Fruit fly (Drosophila melanogaster) whole organism, embryonic: ENCODE results near the gene CG5910.
A peak's percentile ranks its signal among the peaks of the same experiment; 100 is the strongest.

Experiments
- BEAF-32 ChIP-seq: fragments of 200-800 bp; sonication (Bioruptor generic); optimal IDR thresholded peaks from 3 replicates; lab custom pipeline; 2017; ENCODE audit warnings: missing biosample characterization, missing genetic modification characterization, mild to moderate bottlenecking, moderate library complexity, missing genetic modification reagents
- CG10209 ChIP-seq: fragments of 200-800 bp; sonication (Bioruptor generic); optimal IDR thresholded peaks from 3 replicates; lab custom pipeline; 2017; ENCODE audit warnings: missing biosample characterization, mild to moderate bottlenecking, missing genetic modification characterization, missing genetic modification reagents
- CG11398 ChIP-seq: fragments of 200-800 bp; sonication (Bioruptor generic); optimal IDR thresholded peaks from 2 replicates; lab custom pipeline; 2016; ENCODE audit warnings: missing biosample characterization, missing genetic modification characterization
- CG11504 ChIP-seq: fragments of 200-800 bp; sonication (Bioruptor generic); optimal IDR thresholded peaks from 3 replicates; lab custom pipeline; 2019; ENCODE audit warnings: missing biosample characterization, mild to moderate bottlenecking, missing genetic modification characterization, moderate library complexity
- CG13296 ChIP-seq: fragments of 200-800 bp; sonication (Bioruptor generic); optimal IDR thresholded peaks from 3 replicates; lab custom pipeline; 2018; ENCODE audit warnings: missing biosample characterization, mild to moderate bottlenecking, missing genetic modification characterization
- CG13894 ChIP-seq: fragments of 200-800 bp; sonication (Bioruptor generic); optimal IDR thresholded peaks from 3 replicates; lab custom pipeline; 2018; ENCODE audit warnings: missing biosample characterization, mild to moderate bottlenecking, missing genetic modification characterization, moderate library complexity
- CG14050 ChIP-seq: fragments of 200-800 bp; sonication (Bioruptor generic); IDR thresholded peaks from 3 replicates; pipeline ENCODE4 v1.3.6; 2022; ENCODE audit warnings: missing biosample characterization, missing genetic modification characterization
- CG1602 ChIP-seq: fragments of 200-800 bp; sonication (Bioruptor generic); optimal IDR thresholded peaks from 3 replicates; lab custom pipeline; 2016; ENCODE audit warnings: missing biosample characterization, missing genetic modification characterization
- CG17359 ChIP-seq: fragments of 200-800 bp; sonication (Bioruptor generic); optimal IDR thresholded peaks from 3 replicates; lab custom pipeline; 2018; ENCODE audit warnings: missing biosample characterization, mild to moderate bottlenecking, missing genetic modification characterization, moderate library complexity
- CG30431 ChIP-seq: fragments of 200-800 bp; sonication (Bioruptor generic); optimal IDR thresholded peaks from 2 replicates; lab custom pipeline; 2017; ENCODE audit warnings: missing biosample characterization, missing genetic modification characterization
- CG31224 ChIP-seq: fragments of 200-800 bp; sonication (Bioruptor generic); IDR thresholded peaks from 2 replicates; pipeline ENCODE4 v1.3.6; 2022; ENCODE audit warnings: missing biosample characterization, missing genetic modification characterization
- CG3407 ChIP-seq: fragments of 200-800 bp; sonication (Bioruptor generic); optimal IDR thresholded peaks from 2 replicates; lab custom pipeline; 2018; ENCODE audit warnings: missing biosample characterization, mild to moderate bottlenecking, missing genetic modification characterization
- CG34224 ChIP-seq: fragments of 200-800 bp; sonication (Bioruptor generic); IDR thresholded peaks from 3 replicates; pipeline ENCODE4 v1.3.6; 2022; ENCODE audit warnings: missing biosample characterization, missing genetic modification characterization; ENCODE audit not compliant: partially characterized antibody
- CG3838 ChIP-seq: fragments of 200-800 bp; sonication (Bioruptor generic); optimal IDR thresholded peaks from 3 replicates; lab custom pipeline; 2016; ENCODE audit warnings: missing biosample characterization, missing genetic modification characterization
- CG4328 ChIP-seq: fragments of 200-800 bp; sonication (Bioruptor generic); optimal IDR thresholded peaks from 3 replicates; lab custom pipeline; 2017; ENCODE audit warnings: missing biosample characterization, missing genetic modification reagents, missing genetic modification characterization
- CG6272 ChIP-seq: fragments of 200-800 bp; sonication (Bioruptor generic); IDR thresholded peaks from 2 replicates; pipeline ENCODE4 v1.3.6; 2022; ENCODE audit warnings: missing biosample characterization, missing genetic modification characterization
- CG6765 ChIP-seq: fragments of 200-800 bp; sonication (Bioruptor generic); optimal IDR thresholded peaks from 3 replicates; lab custom pipeline; 2017; ENCODE audit warnings: missing biosample characterization, mild to moderate bottlenecking, missing genetic modification characterization
- CG6813 ChIP-seq: fragments of 200-800 bp; sonication (Bioruptor generic); optimal IDR thresholded peaks from 2 replicates; lab custom pipeline; 2017; ENCODE audit warnings: missing biosample characterization, missing genetic modification characterization, mild to moderate bottlenecking, moderate library complexity, missing genetic modification reagents
- CG7987 ChIP-seq: fragments of 200-800 bp; sonication (Bioruptor generic); optimal IDR thresholded peaks from 2 replicates; lab custom pipeline; 2018; ENCODE audit warnings: missing biosample characterization, mild to moderate bottlenecking, missing genetic modification characterization, moderate library complexity
- D19B ChIP-seq: fragments of 200-800 bp; sonication (Bioruptor generic); optimal IDR thresholded peaks from 2 replicates; lab custom pipeline; 2017; ENCODE audit warnings: missing biosample characterization, mild to moderate bottlenecking, missing genetic modification characterization
- Ets65A ChIP-seq: fragments of 200-800 bp; sonication (Bioruptor generic); peaks from one replicate; lab custom pipeline; 2016; ENCODE audit warnings: missing biosample characterization, missing genetic modification characterization
- Fer1 ChIP-seq: fragments of 200-800 bp; sonication (Bioruptor generic); optimal IDR thresholded peaks from 2 replicates; lab custom pipeline; 2017; ENCODE audit warnings: missing biosample characterization, mild to moderate bottlenecking, missing genetic modification characterization
- Gug ChIP-seq: fragments of 200-800 bp; sonication (Bioruptor generic); IDR thresholded peaks from 4 replicates; pipeline ENCODE4 v1.3.6; 2022; ENCODE audit warnings: missing biosample characterization, missing genetic modification characterization
- H15 ChIP-seq: fragments of 200-800 bp; sonication (Bioruptor generic); IDR thresholded peaks from 3 replicates; pipeline ENCODE4 v1.3.6; 2022; ENCODE audit warnings: missing biosample characterization, missing genetic modification characterization
- HLHmδ ChIP-seq: fragments of 200-800 bp; sonication (Bioruptor generic); optimal IDR thresholded peaks from 2 replicates; lab custom pipeline; 2018; ENCODE audit warnings: missing biosample characterization, mild to moderate bottlenecking, missing genetic modification characterization, moderate library complexity
- Hey ChIP-seq: fragments of 200-800 bp; sonication (Bioruptor generic); optimal IDR thresholded peaks from 3 replicates; lab custom pipeline; 2018; ENCODE audit warnings: missing biosample characterization, mild to moderate bottlenecking, missing genetic modification characterization
- HmgZ ChIP-seq: fragments of 200-800 bp; sonication (Bioruptor generic); optimal IDR thresholded peaks from 2 replicates; lab custom pipeline; 2018; ENCODE audit warnings: missing biosample characterization, mild to moderate bottlenecking, missing genetic modification characterization
- Hmx ChIP-seq: fragments of 200-800 bp; sonication (Bioruptor generic); optimal IDR thresholded peaks from 2 replicates; lab custom pipeline; 2016; ENCODE audit warnings: missing biosample characterization, missing genetic modification characterization
- Hsf ChIP-seq: fragments of 200-800 bp; sonication (Bioruptor generic); optimal IDR thresholded peaks from 3 replicates; lab custom pipeline; 2016; ENCODE audit warnings: missing biosample characterization, missing genetic modification characterization
- MTF-1 ChIP-seq: fragments of 200-800 bp; sonication (Bioruptor generic); optimal IDR thresholded peaks from 2 replicates; lab custom pipeline; 2018; ENCODE audit warnings: missing biosample characterization, mild to moderate bottlenecking, missing genetic modification characterization, borderline replicate concordance
- Max ChIP-seq: fragments of 200-800 bp; sonication (Bioruptor generic); optimal IDR thresholded peaks from 2 replicates; lab custom pipeline; 2016; ENCODE audit warnings: missing biosample characterization, mild to moderate bottlenecking, missing genetic modification characterization
- Nf-YB ChIP-seq: fragments of 200-800 bp; sonication (Bioruptor generic); optimal IDR thresholded peaks from 3 replicates; lab custom pipeline; 2019; ENCODE audit warnings: missing biosample characterization, mild to moderate bottlenecking, missing genetic modification characterization, moderate library complexity
- PHDP ChIP-seq: fragments of 200-800 bp; sonication (Bioruptor generic); optimal IDR thresholded peaks from 3 replicates; lab custom pipeline; 2018; ENCODE audit warnings: missing biosample characterization, mild to moderate bottlenecking, missing genetic modification characterization, moderate library complexity
- Poxn ChIP-seq: fragments of 200-800 bp; sonication (Bioruptor generic); IDR thresholded peaks from 2 replicates; pipeline ENCODE4 v1.3.6; 2022; ENCODE audit warnings: missing biosample characterization, missing genetic modification characterization
- Xbp1 ChIP-seq: fragments of 200-800 bp; sonication (Bioruptor generic); optimal IDR thresholded peaks from 3 replicates; lab custom pipeline; 2016; ENCODE audit warnings: missing biosample characterization, mild to moderate bottlenecking, missing genetic modification characterization
- ab ChIP-seq: fragments of 200-800 bp; sonication (Bioruptor generic); optimal IDR thresholded peaks from 2 replicates; lab custom pipeline; 2016; ENCODE audit warnings: missing biosample characterization, missing genetic modification characterization
- bcd ChIP-seq: fragments of 200-800 bp; sonication (Bioruptor generic); optimal IDR thresholded peaks from 2 replicates; lab custom pipeline; 2017; ENCODE audit warnings: missing biosample characterization, mild to moderate bottlenecking, missing genetic modification characterization
- croc ChIP-seq: fragments of 200-800 bp; sonication (Bioruptor generic); conservative IDR thresholded peaks from 3 replicates; pipeline ENCODE4 v1.3.6; 2022; ENCODE audit warnings: missing biosample characterization, missing genetic modification characterization
- da ChIP-seq: fragments of 200-800 bp; sonication (Bioruptor generic); optimal IDR thresholded peaks from 2 replicates; lab custom pipeline; 2016; ENCODE audit warnings: missing biosample characterization, missing genetic modification characterization
- grau ChIP-seq: fragments of 200-800 bp; optimal IDR thresholded peaks from 3 replicates; lab custom pipeline; 2019; ENCODE audit warnings: missing biosample characterization, mild to moderate bottlenecking, missing genetic modification characterization, moderate library complexity
- gt ChIP-seq: fragments of 200-800 bp; sonication (Bioruptor generic); IDR thresholded peaks from 2 replicates; pipeline ENCODE4 v1.3.6; 2022; ENCODE audit warnings: missing biosample characterization, missing genetic modification characterization
- hkb ChIP-seq, 2 experiments: fragments of 200-800 bp in 1 of 2; fragments of >200 bp in 1 of 2; sonication (Bioruptor generic) in 1 of 2; IDR thresholded peaks in 1 of 2; optimal IDR thresholded peaks in 1 of 2; 2 replicates each; pipeline versions ENCODE4 v1.3.6 to Lab custom; 2017 to 2022; ENCODE audit warnings: missing biosample characterization in 1 of 2, missing genetic modification characterization in 1 of 2
- p53 ChIP-seq: fragments of 200-800 bp; sonication (Bioruptor generic); optimal IDR thresholded peaks from 2 replicates; lab custom pipeline; 2016; ENCODE audit warnings: missing biosample characterization, missing genetic modification characterization
- phol ChIP-seq: fragments of 200-800 bp; sonication (Bioruptor generic); optimal IDR thresholded peaks from 3 replicates; lab custom pipeline; 2018; ENCODE audit warnings: missing biosample characterization, mild to moderate bottlenecking, missing genetic modification characterization, moderate library complexity
- pros ChIP-seq: fragments of 200-800 bp; sonication (Bioruptor generic); optimal IDR thresholded peaks from 3 replicates; lab custom pipeline; 2019; ENCODE audit warnings: missing biosample characterization, mild to moderate bottlenecking, missing genetic modification characterization, moderate library complexity
- sens ChIP-seq: fragments of 200-800 bp; sonication (Bioruptor generic); peaks from one replicate; lab custom pipeline; 2016; ENCODE audit warnings: missing biosample characterization, missing genetic modification characterization
- toy ChIP-seq: fragments of 200-800 bp; sonication (Bioruptor generic); IDR thresholded peaks from 2 replicates; pipeline ENCODE4 v1.3.6; 2022; ENCODE audit warnings: missing biosample characterization, missing genetic modification characterization
- unpg ChIP-seq: fragments of 200-800 bp; sonication (Bioruptor generic); optimal IDR thresholded peaks from 3 replicates; lab custom pipeline; 2018; ENCODE audit warnings: missing biosample characterization, mild to moderate bottlenecking, missing genetic modification characterization, moderate library complexity
- zen ChIP-seq: fragments of 200-800 bp; sonication (Bioruptor generic); optimal IDR thresholded peaks from 3 replicates; lab custom pipeline; 2018; ENCODE audit warnings: missing biosample characterization, mild to moderate bottlenecking, missing genetic modification characterization, moderate library complexity

The CG5910 gene

DNA sequence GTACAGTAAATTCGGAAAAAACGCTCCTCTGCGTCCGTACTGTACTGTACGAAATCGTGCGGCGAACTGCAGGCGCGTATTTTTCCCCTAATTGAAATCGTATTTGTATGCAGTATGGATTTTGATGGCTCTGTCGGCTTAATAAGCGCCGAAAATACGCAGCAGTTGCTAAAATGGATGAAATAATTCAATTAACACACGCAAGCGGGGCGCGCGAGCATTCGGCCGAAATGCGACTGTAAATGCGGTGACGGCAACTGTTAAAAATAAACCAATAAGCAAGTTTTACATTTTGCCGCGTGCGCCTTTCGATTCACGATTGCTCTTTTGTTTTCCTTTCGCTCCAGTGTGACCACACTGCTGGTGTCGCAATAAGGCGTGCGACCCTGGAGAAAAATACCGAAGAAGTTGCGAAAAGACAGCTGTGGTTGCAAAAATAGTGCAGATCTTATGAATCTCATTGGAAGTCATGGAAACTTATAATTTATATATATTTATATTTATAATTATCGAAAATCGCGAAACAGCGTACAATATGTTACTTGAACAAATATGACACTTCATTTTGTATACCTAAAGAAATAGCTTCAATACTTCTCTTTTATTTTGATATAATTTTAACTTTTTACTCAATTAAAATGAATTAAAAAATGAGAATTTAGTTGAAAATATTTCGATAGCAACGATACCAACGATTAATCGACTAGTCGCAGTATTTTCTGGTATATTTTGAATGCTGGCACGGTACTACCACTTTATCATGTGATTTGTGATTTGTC, 31.0 kb downstream of the CG5910 start, which contains the start of the genes CG32428 and CG5969 (continued):
- TF ChIP-seq CG34224 (GFP tag; lab: Robert Waterston, UW) = no peak
- TF ChIP-seq Hmx (GFP tag; lab: Kevin White, UChicago) = no peak
- peak; percentile 12 for TF ChIP-seq CG7987 (GFP tag; lab: Kevin White, UChicago)
- no peak for TF ChIP-seq CG11398
- TF ChIP-seq Fer1 (GFP tag; lab: Kevin White, UChicago) = peak; percentile 3
- peak; percentile 79 for TF ChIP-seq Ets65A (GFP tag; lab: Kevin White, UChicago)
- peak; percentile 43 for TF ChIP-seq CG17359
- peak; percentile 59 for TF ChIP-seq Xbp1
- no peak for TF ChIP-seq ab
- peak; percentile 44 for TF ChIP-seq CG13296 (GFP tag; lab: Kevin White, UChicago)
- TF ChIP-seq CG4328 (GFP tag; lab: Kevin White, UChicago) = no peak
- TF ChIP-seq BEAF-32 (GFP tag; lab: Kevin White, UChicago) = peak; percentile 52
- peak; percentile 24 for TF ChIP-seq D19B
- TF ChIP-seq Gug (GFP tag; lab: Robert Waterston, UW) = peak; percentile 50; the same call in 3 of the 4 replicates
- peak; percentile 69 for TF ChIP-seq phol (tag; lab: Kevin White, UChicago)
- TF ChIP-seq Max (GFP tag; lab: Kevin White, UChicago) = peak; percentile 45
- TF ChIP-seq CG31224 (GFP tag; lab: Robert Waterston, UW) = peak; percentile 52; the same call in 1 of the 2 replicates
- TF ChIP-seq CG13894 = peak; percentile 53
- TF ChIP-seq CG11504 (tag; lab: Kevin White, UChicago) = peak; percentile 84
- no peak for TF ChIP-seq CG3407
- peak; percentile 34 for TF ChIP-seq HLHmδ
- TF ChIP-seq bcd = peak; percentile 56
- peak; percentile 8 for TF ChIP-seq zen
- TF ChIP-seq Nf-YB (GFP tag; lab: Kevin White, UChicago) = peak; percentile 58
- no peak for TF ChIP-seq da (GFP tag; lab: Kevin White, UChicago)
- 0 out of 3 replicates have a peak, but pooled peaks have one; percentile 21 for TF ChIP-seq croc (GFP tag; lab: Robert Waterston, UW)
- TF ChIP-seq CG6765 (GFP tag; lab: Kevin White, UChicago) = peak; percentile 12
- TF ChIP-seq PHDP (tag; lab: Kevin White, UChicago) = peak; percentile 64

dm6 chr3L:20474197-20474788, 32.1 kb downstream of the CG5910 start, which contains the start of gene isoQC:
Gene isoQC, plus strand, starts transcription at chr3L:20474466.
- TF ChIP-seq MTF-1 (GFP tag; lab: Kevin White, UChicago) (no peak), CG14050 (GFP tag; lab: Robert Waterston, UW) (no peak), CG6813 (GFP tag; lab: Kevin White, UChicago) (no peak), toy (no peak), Hey (tag; lab: Kevin White, UChicago) (no peak), CG6272 (no peak), p53 (GFP tag; lab: Kevin White, UChicago) (no peak), H15 (GFP tag; lab: Robert Waterston, UW) (no peak), CG3838 (GFP tag; lab: Kevin White, UChicago) (peak; percentile 53), Poxn (no peak), unpg (GFP tag; lab: Kevin White, UChicago) (no peak), HmgZ (tag; lab: Kevin White, UChicago) (no peak), grau (tag; lab: Kevin White, UChicago) (no peak), Hsf (GFP tag; lab: Kevin White, UChicago) (no peak), pros (GFP tag; lab: Kevin White, UChicago) (no peak), CG10209 (GFP tag; lab: Kevin White, UChicago) (no peak), sens (peak; percentile 37), CG30431 (GFP tag; lab: Kevin White, UChicago) (no peak), hkb (optimal IDR thresholded peaks at IDR 0.05; lab: Kevin White, UChicago) (no peak), hkb (GFP tag; IDR thresholded peaks at IDR 0.05; lab: Robert Waterston, UW) (no peak), gt (no peak), CG1602 (GFP tag; lab: Kevin White, UChicago) (no peak)
